Worm (Caenorhabditis elegans) whole organism, L3 larva: ENCODE data around the gene Y43F4A.4.

Source experiments
- fos-1 ChIP-seq: fragments of 150-350 bp; optimal IDR thresholded peaks from 2 replicates; lab custom pipeline; 2014; ENCODE audit warnings: missing biosample characterization, missing genetic modification characterization
- mdl-1 ChIP-seq: fragments of 150-350 bp; optimal IDR thresholded peaks from 2 replicates; lab custom pipeline; 2014; ENCODE audit warnings: missing biosample characterization, missing genetic modification characterization
- nhr-11 ChIP-seq: fragments of 150-350 bp; optimal IDR thresholded peaks from 2 replicates; lab custom pipeline; 2014; ENCODE audit warnings: missing biosample characterization, missing genetic modification characterization
- pha-4 ChIP-seq: fragments of 150-350 bp; optimal IDR thresholded peaks from 2 replicates; lab custom pipeline; 2014; ENCODE audit warnings: missing biosample characterization, missing genetic modification reagents, missing genetic modification characterization
- pqm-1 ChIP-seq: fragments of 150-350 bp; optimal IDR thresholded peaks from 2 replicates; lab custom pipeline; 2017; ENCODE audit warnings: missing biosample characterization, missing genetic modification characterization, inconsistent platforms
- unc-39 ChIP-seq: sonication (generic microtip); optimal IDR thresholded peaks from 4 replicates; lab custom pipeline; 2017; ENCODE audit warnings: missing biosample characterization, missing genetic modification characterization

DNA sequence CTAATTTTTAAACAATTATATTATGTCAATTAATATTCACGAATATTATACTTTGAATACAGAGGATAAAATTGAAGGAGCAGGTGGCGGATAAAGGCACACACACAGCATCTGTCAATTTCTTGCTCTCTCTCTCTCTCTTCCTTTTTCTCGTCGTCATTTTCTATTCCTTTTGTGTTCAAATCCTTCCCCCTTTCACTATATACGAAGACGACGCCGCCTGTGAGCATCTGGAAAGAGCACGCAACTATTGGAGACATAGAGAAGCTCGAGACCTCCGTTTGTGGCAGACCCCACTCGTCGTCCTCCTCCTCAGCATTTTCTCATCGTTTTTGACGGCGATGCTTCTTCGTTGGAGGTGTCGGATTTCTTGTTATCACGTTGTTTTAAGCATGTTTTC is 12.8 kb downstream of the Y43F4A.4 start:
- TF ChIP-seq pha-4 (tag; lab: Kevin White, UChicago) (no peak), nhr-11 (no peak), mdl-1 (tag; lab: Kevin White, UChicago) (no peak), fos-1 (no peak), unc-39 (no peak), pqm-1 (no peak)
